Fruit fly (Drosophila melanogaster) Kc167 (cell line): Measurements from ENCODE around the gene ab.

Experiments used
- Myc ChIP-seq: fragments of >200 bp; optimal IDR thresholded peaks from 2 replicates; lab custom pipeline; 2017; ENCODE audit warnings: missing external identifiers
- Sin3A ChIP-seq: fragments of >200 bp; optimal IDR thresholded peaks from 2 replicates; lab custom pipeline; 2018; ENCODE audit warnings: missing external identifiers
- h ChIP-seq: fragments of >200 bp; optimal IDR thresholded peaks from 3 replicates; lab custom pipeline; 2018; ENCODE audit warnings: missing external identifiers
- insv ChIP-seq: fragments of >200 bp; optimal IDR thresholded peaks from 3 replicates; lab custom pipeline; 2018; ENCODE audit warnings: missing external identifiers
- psq ChIP-seq: fragments of >200 bp; optimal IDR thresholded peaks from 2 replicates; lab custom pipeline; 2017; ENCODE audit warnings: missing external identifiers
- ttk ChIP-seq: sonication (Bioruptor generic); optimal IDR thresholded peaks from 2 replicates; lab custom pipeline; 2017; ENCODE audit warnings: missing external identifiers

- TF ChIP-seq h (no peak), psq (lab: Kevin White, UChicago) (no peak), insv (no peak), Myc (lab: Kevin White, UChicago) (no peak), ttk (lab: Kevin White, UChicago) (no peak), Sin3A (lab: Kevin White, UChicago) (no peak)
These were observed 99.3 kb downstream of the ab start for dm6 chr2L:11309806-11310205.
